Fruit fly (Drosophila melanogaster) whole organism, wandering third instar larva: ENCODE measurements around the gene CG14424.

Source experiments
- CrebA ChIP-seq: fragments of 200-800 bp; sonication (Bioruptor generic); optimal IDR thresholded peaks from 2 replicates; lab custom pipeline; 2016; ENCODE audit warnings: missing biosample characterization, mild to moderate bottlenecking, missing genetic modification characterization, borderline replicate concordance
- GATAd ChIP-seq: sonication (Bioruptor generic); optimal IDR thresholded peaks from 2 replicates; lab custom pipeline; 2016; ENCODE audit warnings: missing biosample characterization, missing genetic modification characterization
- Myc ChIP-seq: fragments of >200 bp; optimal IDR thresholded peaks from 2 replicates; lab custom pipeline; 2017
- ey ChIP-seq: fragments of 200-800 bp; sonication (Bioruptor generic); optimal IDR thresholded peaks from 2 replicates; lab custom pipeline; 2016; ENCODE audit warnings: missing biosample characterization, missing genetic modification characterization
- foxo ChIP-seq, 2 experiments: fragments of 200-800 bp; sonication (Bioruptor generic); optimal IDR thresholded peaks; 2 replicates in 1 of 2; 3 replicates in 1 of 2; lab custom pipeline; 2016 to 2017; ENCODE audit warnings: missing biosample characterization in 2 of 2, missing genetic modification characterization in 2 of 2
- h ChIP-seq: fragments of 200-800 bp; sonication (Bioruptor generic); optimal IDR thresholded peaks from 3 replicates; lab custom pipeline; 2016; ENCODE audit warnings: missing biosample characterization, mild to moderate bottlenecking, missing genetic modification characterization
- psq ChIP-seq: fragments of 200-800 bp; sonication (Bioruptor generic); optimal IDR thresholded peaks from 3 replicates; lab custom pipeline; 2017; ENCODE audit warnings: missing biosample characterization, mild to moderate bottlenecking, missing genetic modification characterization, moderate library complexity

- TF ChIP-seq Myc (lab: Kevin White, UChicago) (no peak), psq (GFP tag; lab: Kevin White, UChicago) (no peak), CrebA (GFP tag; lab: Kevin White, UChicago) (no peak), GATAd (GFP tag; lab: Kevin White, UChicago) (no peak), ey (GFP tag; lab: Kevin White, UChicago) (no peak), foxo (GFP tag; optimal IDR thresholded peaks at IDR 0.05; lab: Kevin White, UChicago) (no peak), h (GFP tag; lab: Kevin White, UChicago) (no peak)
These were observed 14.1 kb upstream of the CG14424 start, which contains the start of gene CG14421 for dm6 chrX:2941108-2941507.
